Fruit fly (Drosophila melanogaster): ENCODE data around the gene nes.
A peak's percentile ranks its signal among the peaks of the same experiment; 100 is the strongest.

The nes gene

dm6 chr3L:19216377-19216776 is 44.1 kb downstream of the nes start (continued):
- TF ChIP-seq CG10366 (GFP tag; IDR thresholded peaks at IDR 0.05) (no peak), wek (GFP tag; optimal IDR thresholded peaks at IDR 0.05) (no peak), hkb (optimal IDR thresholded peaks at IDR 0.05) (no peak), hkb (GFP tag; IDR thresholded peaks at IDR 0.05) (peak; percentile 56), CG14014 (GFP tag; IDR thresholded peaks at IDR 0.05) (peak; percentile 30; the same call in 1 of the 2 replicates), Jarid2 (GFP tag; optimal IDR thresholded peaks at IDR 0.05) (peak; percentile 8), tap (tag; optimal IDR thresholded peaks at IDR 0.05) (peak; percentile 53), shn (GFP tag; optimal IDR thresholded peaks at IDR 0.05) (no peak), en (GFP tag; optimal IDR thresholded peaks at IDR 0.05) (no peak), Dek (tag; optimal IDR thresholded peaks at IDR 0.05) (peak; percentile 29), ewg (GFP tag; optimal IDR thresholded peaks at IDR 0.05) (peak; percentile 10), Bgb (GFP tag; IDR thresholded peaks at IDR 0.05; ENCODE audit: partially characterized antibody) (no peak), Hmr (GFP tag; optimal IDR thresholded peaks at IDR 0.05) (peak; percentile 58), CG1832 (GFP tag; optimal IDR thresholded peaks at IDR 0.05) (no peak), Usf (GFP tag; optimal IDR thresholded peaks at IDR 0.05) (no peak), Ada2b (GFP tag; IDR thresholded peaks at IDR 0.05) (no peak), CG4404 (GFP tag; IDR thresholded peaks at IDR 0.05) (no peak), Adf1 (GFP tag; IDR thresholded peaks at IDR 0.05) (no peak), CG7372 (GFP tag; IDR thresholded peaks at IDR 0.05) (no peak), CG12155 (GFP tag; optimal IDR thresholded peaks at IDR 0.05) (peak; percentile 1), CG14860 (GFP tag; IDR thresholded peaks at IDR 0.05; ENCODE audit: partially characterized antibody) (no peak), CG10959 (GFP tag; IDR thresholded peaks at IDR 0.05) (no peak), knrl (GFP tag; IDR thresholded peaks at IDR 0.05; ENCODE audit: partially characterized antibody) (no peak), CG43689 (GFP tag; IDR thresholded peaks at IDR 0.05) (no peak), CG3281 (GFP tag; optimal IDR thresholded peaks at IDR 0.05) (peak; percentile 67), CG6175 (GFP tag; IDR thresholded peaks at IDR 0.05) (no peak), kay (GFP tag; optimal IDR thresholded peaks at IDR 0.05) (no peak), Dip2 (GFP tag; IDR thresholded peaks at IDR 0.05) (no peak), CG2875 (GFP tag; optimal IDR thresholded peaks at IDR 0.05) (no peak), Rfx (GFP tag; IDR thresholded peaks at IDR 0.05) (peak; percentile 67), dmrt11E (tag; optimal IDR thresholded peaks at IDR 0.05) (no peak), Antp (GFP tag; optimal IDR thresholded peaks at IDR 0.05) (no peak), sob (GFP tag; IDR thresholded peaks at IDR 0.05) (peak; percentile 55; the same call in 1 of the 2 replicates), CG1529 (GFP tag; optimal IDR thresholded peaks at IDR 0.05) (no peak), CG13624 (GFP tag; optimal IDR thresholded peaks at IDR 0.05) (no peak), CG10979 (tag; optimal IDR thresholded peaks at IDR 0.05) (no peak), CG9797 (GFP tag; optimal IDR thresholded peaks at IDR 0.05) (no peak), Trl (optimal IDR thresholded peaks at IDR 0.05) (no peak), Trl (GFP tag; optimal IDR thresholded peaks at IDR 0.05) (no peak), CG7357 (GFP tag; IDR thresholded peaks at IDR 0.05) (no peak), CG6765 (GFP tag; optimal IDR thresholded peaks at IDR 0.05) (no peak), CrebB (tag; optimal IDR thresholded peaks at IDR 0.05) (no peak), CG31224 (GFP tag; IDR thresholded peaks at IDR 0.05) (peak; percentile 22; the same call in 1 of the 2 replicates), TFAM (GFP tag; optimal IDR thresholded peaks at IDR 0.05) (no peak), kah (GFP tag; optimal IDR thresholded peaks at IDR 0.05) (peak; percentile 2), CG2678 (tag; optimal IDR thresholded peaks at IDR 0.05) (peak; percentile 78), CG11723 (GFP tag; optimal IDR thresholded peaks at IDR 0.05) (no peak), CG15073 (GFP tag; optimal IDR thresholded peaks at IDR 0.05) (no peak), unpg (GFP tag; optimal IDR thresholded peaks at IDR 0.05) (peak; percentile 64), pfk (GFP tag; optimal IDR thresholded peaks at IDR 0.05) (no peak), Poxn (GFP tag; IDR thresholded peaks at IDR 0.05) (no peak), CG6683 (GFP tag; optimal IDR thresholded peaks at IDR 0.05) (no peak)

All from whole organism, embryonic.